Fruit fly (Drosophila melanogaster) S2 (cell line): ENCODE results near the gene CG17549.

Experiments
- CG8478 ChIP-seq: fragments of >200 bp; optimal IDR thresholded peaks from 2 replicates; lab custom pipeline; 2018
- CTCF ChIP-seq, 2 experiments: fragments of >200 bp; optimal IDR thresholded peaks; 2 replicates each; lab custom pipeline; 2018

DNA sequence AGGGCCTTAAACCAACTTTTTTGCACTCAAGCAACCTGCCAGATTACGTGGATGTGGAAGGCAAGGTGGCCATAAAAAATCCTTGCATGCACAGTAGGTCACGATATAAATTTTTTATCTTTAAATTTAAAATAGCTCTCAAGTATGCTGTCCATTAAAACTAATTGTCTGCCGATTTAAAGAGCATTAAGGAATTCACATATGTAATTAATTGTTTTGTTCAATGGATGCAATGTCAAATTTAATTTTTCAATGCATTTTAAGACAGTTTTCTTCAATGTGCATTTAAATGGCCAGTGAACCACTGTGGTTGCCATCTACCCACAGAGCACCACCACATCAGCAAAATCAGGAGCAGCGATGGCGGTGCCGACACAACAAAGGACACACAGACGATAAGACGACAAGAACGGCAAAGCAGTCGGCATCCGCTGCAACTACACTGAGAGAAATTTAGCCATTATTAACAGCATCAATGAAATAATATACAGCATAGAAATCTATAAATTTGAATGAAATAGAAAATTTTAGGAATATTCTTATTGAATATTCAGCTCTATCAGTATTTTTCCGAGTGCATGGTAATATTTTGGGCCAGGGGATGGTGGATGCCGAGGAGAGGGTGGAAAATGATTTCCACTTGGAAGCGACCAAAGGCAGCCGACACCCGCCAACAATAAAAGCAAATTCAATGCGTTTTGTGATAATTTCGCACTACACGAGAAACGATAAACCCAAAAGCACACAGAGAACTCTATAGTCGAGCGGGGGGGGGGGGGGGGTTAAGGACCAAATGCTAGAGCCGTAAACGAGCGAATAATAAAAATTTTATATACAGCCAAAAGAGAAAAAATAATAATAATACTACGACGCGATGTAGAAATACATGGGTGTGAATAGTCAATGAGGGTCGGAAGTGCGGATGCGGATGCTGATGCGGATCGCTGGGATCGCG is 12.5 kb downstream of the CG17549 start:
- TF ChIP-seq CG8478 = no peak
- TF ChIP-seq CTCF (optimal IDR thresholded peaks at IDR 0.05; lab: Kevin White, UChicago) = no peak
